Worm (Caenorhabditis elegans): Measurements from ENCODE around the gene F09E5.14.

- TF ChIP-seq unc-39 (tag; optimal IDR thresholded peaks at IDR 0.05) = no peak
- TF ChIP-seq nhr-237 (tag; optimal IDR thresholded peaks at IDR 0.05) = no peak
- TF ChIP-seq lin-39 (tag; optimal IDR thresholded peaks at IDR 0.05) = no peak
- TF ChIP-seq nhr-25 (tag; optimal IDR thresholded peaks at IDR 0.05) = no peak
- TF ChIP-seq pqm-1 (tag; optimal IDR thresholded peaks at IDR 0.05) = no peak
Measured at ce11 chrII:5306197-5306596, 38.5 kb downstream of the F09E5.14 start.
